Fruit fly (Drosophila melanogaster): ENCODE results near the gene CG12535.

Gene CG12535

DNA sequence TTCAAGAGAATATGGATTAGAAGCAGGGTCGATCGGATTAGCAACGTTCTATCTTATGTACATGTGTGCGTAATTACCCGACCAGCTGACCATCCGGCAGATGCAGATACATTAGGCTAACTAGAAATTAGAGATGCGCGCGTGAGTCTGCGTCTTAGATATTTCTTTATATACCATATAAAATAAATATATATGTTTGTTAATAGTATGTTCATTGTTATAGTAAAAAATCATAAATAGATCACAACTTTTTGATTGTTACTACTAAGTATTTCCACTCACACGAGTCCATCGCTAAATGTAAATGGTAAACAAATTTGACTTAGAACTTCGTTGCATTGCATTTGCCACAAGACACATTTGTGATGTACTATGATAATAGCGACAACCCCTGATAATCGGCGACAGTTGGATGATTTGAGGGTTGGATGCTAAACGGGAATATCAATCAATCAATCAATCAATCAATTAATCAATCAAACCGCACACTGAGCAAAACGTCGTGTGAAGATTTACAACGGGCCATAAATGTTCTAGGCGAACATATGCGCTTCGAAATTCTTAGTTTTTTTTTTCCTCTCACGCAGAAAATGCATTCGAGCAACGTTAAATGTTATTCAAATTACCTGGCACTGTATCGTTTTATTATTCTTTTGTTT, 51.8 kb downstream of the CG12535 start (continued):
- TF ChIP-seq Atf-2 (GFP tag; optimal IDR thresholded peaks at IDR 0.05) (no peak), ham (GFP tag; IDR thresholded peaks at IDR 0.05) (no peak), gsb (GFP tag; IDR thresholded peaks at IDR 0.05) (no peak), CG16815 (GFP tag; optimal IDR thresholded peaks at IDR 0.05) (peak; percentile 33), trem (tag; optimal IDR thresholded peaks at IDR 0.05) (peak; percentile 25), CG7271 (tag; optimal IDR thresholded peaks at IDR 0.05) (peak; percentile 24), CG30020 (tag; optimal IDR thresholded peaks at IDR 0.05) (no peak), tap (tag; optimal IDR thresholded peaks at IDR 0.05) (peak; percentile 41), CG8359 (GFP tag; optimal IDR thresholded peaks at IDR 0.05; ENCODE audit: borderline replicate concordance) (no peak), Blimp-1 (GFP tag; optimal IDR thresholded peaks at IDR 0.05) (peak; percentile 49), CG7357 (GFP tag; IDR thresholded peaks at IDR 0.05) (no peak; the same call in 2 of the 3 replicates), Xrp1 (GFP tag; IDR thresholded peaks at IDR 0.05) (peak; percentile 73), CG9727 (GFP tag; optimal IDR thresholded peaks at IDR 0.05) (peak; percentile 45), h (optimal IDR thresholded peaks at IDR 0.05) (no peak), CG17361 (GFP tag; IDR thresholded peaks at IDR 0.05) (peak; percentile 43; the same call in 1 of the 3 replicates), CG31224 (GFP tag; IDR thresholded peaks at IDR 0.05) (no peak; the same call in 1 of the 2 replicates), GATAe (GFP tag; conservative IDR thresholded peaks at IDR 0.05) (no peak), hth (optimal IDR thresholded peaks at IDR 0.05) (no peak), gt (GFP tag; IDR thresholded peaks at IDR 0.05) (no peak), CG10565 (GFP tag; optimal IDR thresholded peaks at IDR 0.05) (no peak), twi (tag; optimal IDR thresholded peaks at IDR 0.05) (peak; percentile 28), CG42726 (GFP tag; IDR thresholded peaks at IDR 0.05; ENCODE audit: partially characterized antibody) (no peak), bigmax (GFP tag; optimal IDR thresholded peaks at IDR 0.05) (no peak), CG13775 (GFP tag; optimal IDR thresholded peaks at IDR 0.05) (peak; percentile 62), hb (GFP tag; IDR thresholded peaks at IDR 0.05; ENCODE audit: partially characterized antibody) (no peak), zen (tag; optimal IDR thresholded peaks at IDR 0.05) (peak; percentile 81), nerfin-1 (tag; optimal IDR thresholded peaks at IDR 0.05) (no peak), CG1529 (GFP tag; optimal IDR thresholded peaks at IDR 0.05) (peak; percentile 26), Xbp1 (GFP tag; optimal IDR thresholded peaks at IDR 0.05) (peak; percentile 19), Rfx (GFP tag; IDR thresholded peaks at IDR 0.05) (peak; percentile 56; the same call in 1 of the 2 replicates), H15 (GFP tag; IDR thresholded peaks at IDR 0.05) (no peak), CG12659 (GFP tag; optimal IDR thresholded peaks at IDR 0.05) (peak; percentile 22), insv (GFP tag; optimal IDR thresholded peaks at IDR 0.05) (no peak), gro (GFP tag; optimal IDR thresholded peaks at IDR 0.05) (no peak), CG18764 (GFP tag; optimal IDR thresholded peaks at IDR 0.05) (no peak), mld (GFP tag; IDR thresholded peaks at IDR 0.05; ENCODE audit: partially characterized antibody) (no peak), dmrt99B (tag; optimal IDR thresholded peaks at IDR 0.05) (peak; percentile 52), Hr3 (GFP tag; optimal IDR thresholded peaks at IDR 0.05) (peak; percentile 4), CG12071 (GFP tag; optimal IDR thresholded peaks at IDR 0.05) (no peak), dysf (GFP tag; IDR thresholded peaks at IDR 0.05) (no peak; the same call in 2 of the 3 replicates), fd96Cb (tag; optimal IDR thresholded peaks at IDR 0.05) (peak; percentile 17), fd102C (GFP tag; optimal IDR thresholded peaks at IDR 0.05) (peak; percentile 37), Oli (tag; optimal IDR thresholded peaks at IDR 0.05) (peak; percentile 48), Deaf1 (tag; optimal IDR thresholded peaks at IDR 0.05) (no peak), usp (GFP tag; optimal IDR thresholded peaks at IDR 0.05) (no peak), gfzf (GFP tag; optimal IDR thresholded peaks at IDR 0.05) (no peak), Hsf (GFP tag; optimal IDR thresholded peaks at IDR 0.05) (no peak), pum (GFP tag; optimal IDR thresholded peaks at IDR 0.05) (no peak), lab (GFP tag; optimal IDR thresholded peaks at IDR 0.05) (no peak), Bteb2 (GFP tag; optimal IDR thresholded peaks at IDR 0.05) (no peak)
